Fruit fly (Drosophila melanogaster) whole organism, embryonic: ENCODE results near the gene ACXA.
A peak's percentile ranks its signal among the peaks of the same experiment; 100 is the strongest.

Experiments used
- Bteb2 ChIP-seq: fragments of 200-800 bp; sonication (Bioruptor generic); optimal IDR thresholded peaks from 2 replicates; lab custom pipeline; 2016; ENCODE audit warnings: missing biosample characterization, missing genetic modification characterization
- CG10431 ChIP-seq: fragments of 200-800 bp; sonication (Bioruptor generic); optimal IDR thresholded peaks from 3 replicates; lab custom pipeline; 2018; ENCODE audit warnings: missing biosample characterization, mild to moderate bottlenecking, missing genetic modification characterization
- CG12219 ChIP-seq: fragments of 200-800 bp; sonication (Bioruptor generic); optimal IDR thresholded peaks from 3 replicates; lab custom pipeline; 2018; ENCODE audit warnings: missing biosample characterization, mild to moderate bottlenecking, missing genetic modification characterization
- CG12299 ChIP-seq: fragments of 200-800 bp; sonication (Bioruptor generic); optimal IDR thresholded peaks from 2 replicates; lab custom pipeline; 2018; ENCODE audit warnings: missing biosample characterization, mild to moderate bottlenecking, missing genetic modification characterization
- CG1233 ChIP-seq: fragments of 200-800 bp; sonication (Bioruptor generic); optimal IDR thresholded peaks from 4 replicates; lab custom pipeline; 2018; ENCODE audit warnings: missing biosample characterization, mild to moderate bottlenecking, missing genetic modification characterization
- CG12659 ChIP-seq: fragments of 200-800 bp; sonication (Bioruptor generic); optimal IDR thresholded peaks from 3 replicates; lab custom pipeline; 2017; ENCODE audit warnings: mild to moderate bottlenecking, missing biosample characterization, missing genetic modification reagents, missing genetic modification characterization
- CG13424 ChIP-seq: fragments of 200-800 bp; sonication (Bioruptor generic); optimal IDR thresholded peaks from 2 replicates; lab custom pipeline; 2019; ENCODE audit warnings: missing biosample characterization, mild to moderate bottlenecking, missing genetic modification characterization, moderate library complexity
- CG14014 ChIP-seq: fragments of 200-800 bp; sonication (Bioruptor generic); IDR thresholded peaks from 2 replicates; pipeline ENCODE4 v1.3.6; 2022; ENCODE audit warnings: missing biosample characterization, missing genetic modification characterization
- CG16813 ChIP-seq: fragments of 200-800 bp; sonication (Bioruptor generic); IDR thresholded peaks from 3 replicates; pipeline ENCODE4 v1.3.6; 2022; ENCODE audit warnings: missing biosample characterization, missing genetic modification characterization; ENCODE audit not compliant: partially characterized antibody
- CG17359 ChIP-seq: fragments of 200-800 bp; sonication (Bioruptor generic); optimal IDR thresholded peaks from 3 replicates; lab custom pipeline; 2018; ENCODE audit warnings: missing biosample characterization, mild to moderate bottlenecking, missing genetic modification characterization, moderate library complexity
- CG1832 ChIP-seq: fragments of 200-800 bp; sonication (Bioruptor generic); optimal IDR thresholded peaks from 2 replicates; lab custom pipeline; 2017; ENCODE audit warnings: missing biosample characterization, mild to moderate bottlenecking, missing genetic modification characterization, inconsistent platforms
- CG2889 ChIP-seq: fragments of 200-800 bp; sonication (Bioruptor generic); IDR thresholded peaks from 3 replicates; pipeline ENCODE4 v1.3.6; 2022; ENCODE audit warnings: missing biosample characterization, missing genetic modification characterization
- CG30020 ChIP-seq: fragments of 200-800 bp; optimal IDR thresholded peaks from 2 replicates; lab custom pipeline; 2019; ENCODE audit warnings: missing biosample characterization, mild to moderate bottlenecking, missing genetic modification characterization, moderate library complexity
- CG30403 ChIP-seq: fragments of 200-800 bp; sonication (Bioruptor generic); optimal IDR thresholded peaks from 3 replicates; lab custom pipeline; 2016; ENCODE audit warnings: missing biosample characterization, missing genetic modification characterization
- CG3281 ChIP-seq: fragments of 200-800 bp; sonication (Bioruptor generic); optimal IDR thresholded peaks from 3 replicates; lab custom pipeline; 2017; ENCODE audit warnings: missing biosample characterization, mild to moderate bottlenecking, missing genetic modification characterization
- CG6765 ChIP-seq: fragments of 200-800 bp; sonication (Bioruptor generic); optimal IDR thresholded peaks from 3 replicates; lab custom pipeline; 2017; ENCODE audit warnings: missing biosample characterization, mild to moderate bottlenecking, missing genetic modification characterization
- CG7556 ChIP-seq: fragments of 200-800 bp; sonication (Bioruptor generic); optimal IDR thresholded peaks from 2 replicates; lab custom pipeline; 2017; ENCODE audit warnings: missing biosample characterization, mild to moderate bottlenecking, missing genetic modification characterization
- CG7786 ChIP-seq: fragments of 200-800 bp; sonication (Bioruptor generic); optimal IDR thresholded peaks from 2 replicates; lab custom pipeline; 2016; ENCODE audit warnings: missing biosample characterization, missing genetic modification characterization
- CG8478 ChIP-seq: fragments of >200 bp; optimal IDR thresholded peaks from 2 replicates; lab custom pipeline; 2018
- CG9876 ChIP-seq: fragments of 200-800 bp; sonication (Bioruptor generic); optimal IDR thresholded peaks from 2 replicates; lab custom pipeline; 2016; ENCODE audit warnings: missing biosample characterization, missing genetic modification characterization
- CG9932 ChIP-seq: fragments of 200-800 bp; sonication (Bioruptor generic); IDR thresholded peaks from 2 replicates; pipeline ENCODE4 v1.3.6; 2022; ENCODE audit warnings: missing biosample characterization, missing genetic modification characterization
- Dip2 ChIP-seq: fragments of 200-800 bp; sonication (Bioruptor generic); IDR thresholded peaks from 2 replicates; pipeline ENCODE4 v1.3.6; 2022; ENCODE audit warnings: missing biosample characterization, missing genetic modification characterization
- Dp ChIP-seq: fragments of 200-800 bp; sonication (Bioruptor generic); optimal IDR thresholded peaks from 2 replicates; lab custom pipeline; 2018; ENCODE audit warnings: missing biosample characterization, mild to moderate bottlenecking, missing genetic modification characterization, moderate library complexity
- Elba2 ChIP-seq: fragments of 200-800 bp; sonication (Bioruptor generic); optimal IDR thresholded peaks from 3 replicates; lab custom pipeline; 2016; ENCODE audit warnings: missing biosample characterization, missing genetic modification characterization
- Ets97D ChIP-seq: fragments of 200-800 bp; sonication (Bioruptor generic); optimal IDR thresholded peaks from 3 replicates; lab custom pipeline; 2016; ENCODE audit warnings: missing biosample characterization, missing genetic modification characterization
- H15 ChIP-seq: fragments of 200-800 bp; sonication (Bioruptor generic); IDR thresholded peaks from 3 replicates; pipeline ENCODE4 v1.3.6; 2022; ENCODE audit warnings: missing biosample characterization, missing genetic modification characterization
- HLH4C ChIP-seq: fragments of 200-800 bp; sonication (Bioruptor generic); IDR thresholded peaks from 3 replicates; pipeline ENCODE4 v1.3.6; 2022; ENCODE audit warnings: missing biosample characterization, missing genetic modification characterization; ENCODE audit not compliant: partially characterized antibody
- HmgZ ChIP-seq: fragments of 200-800 bp; sonication (Bioruptor generic); optimal IDR thresholded peaks from 2 replicates; lab custom pipeline; 2018; ENCODE audit warnings: missing biosample characterization, mild to moderate bottlenecking, missing genetic modification characterization
- Hsf ChIP-seq: fragments of 200-800 bp; sonication (Bioruptor generic); optimal IDR thresholded peaks from 3 replicates; lab custom pipeline; 2016; ENCODE audit warnings: missing biosample characterization, missing genetic modification characterization
- MBD-R2 ChIP-seq: fragments of 200-800 bp; sonication (Bioruptor generic); IDR thresholded peaks from 2 replicates; pipeline ENCODE4 v1.3.6; 2022; ENCODE audit warnings: missing biosample characterization, missing genetic modification characterization
- Mes4 ChIP-seq: fragments of 200-800 bp; sonication (Bioruptor generic); optimal IDR thresholded peaks from 2 replicates; lab custom pipeline; 2016; ENCODE audit warnings: missing biosample characterization, missing genetic modification characterization
- Mrtf ChIP-seq: fragments of 200-800 bp; sonication (Bioruptor generic); IDR thresholded peaks from 3 replicates; pipeline ENCODE4 v1.3.6; 2022; ENCODE audit warnings: missing biosample characterization, missing genetic modification characterization
- Opbp ChIP-seq: fragments of 200-800 bp; sonication (Bioruptor generic); IDR thresholded peaks from 3 replicates; pipeline ENCODE4 v1.3.6; 2022; ENCODE audit warnings: missing biosample characterization, missing genetic modification characterization; ENCODE audit not compliant: partially characterized antibody
- Ssrp ChIP-seq: fragments of 200-800 bp; sonication (Bioruptor generic); optimal IDR thresholded peaks from 2 replicates; lab custom pipeline; 2018; ENCODE audit warnings: missing biosample characterization, mild to moderate bottlenecking, missing genetic modification characterization, moderate library complexity
- Xbp1 ChIP-seq: fragments of 200-800 bp; sonication (Bioruptor generic); optimal IDR thresholded peaks from 3 replicates; lab custom pipeline; 2016; ENCODE audit warnings: missing biosample characterization, mild to moderate bottlenecking, missing genetic modification characterization
- ash1 ChIP-seq: fragments of 200-800 bp; sonication (Bioruptor generic); optimal IDR thresholded peaks from 2 replicates; lab custom pipeline; 2018; ENCODE audit warnings: missing biosample characterization, mild to moderate bottlenecking, missing genetic modification characterization
- ato ChIP-seq: fragments of 200-800 bp; sonication (Bioruptor generic); IDR thresholded peaks from 2 replicates; pipeline ENCODE4 v1.3.6; 2022; ENCODE audit warnings: missing biosample characterization, missing genetic modification characterization; ENCODE audit not compliant: partially characterized antibody
- az2 ChIP-seq: fragments of 200-800 bp; sonication (Bioruptor generic); optimal IDR thresholded peaks from 3 replicates; lab custom pipeline; 2016; ENCODE audit warnings: missing biosample characterization, missing genetic modification characterization
- ci ChIP-seq: fragments of 200-800 bp; sonication (Bioruptor generic); IDR thresholded peaks from 3 replicates; pipeline ENCODE4 v1.3.6; 2022; ENCODE audit warnings: missing biosample characterization, missing genetic modification characterization
- crc ChIP-seq: fragments of 200-800 bp; sonication (Bioruptor generic); optimal IDR thresholded peaks from 2 replicates; lab custom pipeline; 2016; ENCODE audit warnings: missing biosample characterization, missing genetic modification characterization
- emc ChIP-seq: fragments of 200-800 bp; sonication (Bioruptor generic); optimal IDR thresholded peaks from 2 replicates; lab custom pipeline; 2016; ENCODE audit warnings: missing biosample characterization, missing genetic modification characterization
- ems ChIP-seq: fragments of 200-800 bp; sonication (Bioruptor generic); optimal IDR thresholded peaks from 3 replicates; lab custom pipeline; 2016; ENCODE audit warnings: missing biosample characterization, missing genetic modification characterization
- fru ChIP-seq: fragments of >200 bp; optimal IDR thresholded peaks from 2 replicates; lab custom pipeline; 2017
- ftz-f1 ChIP-seq: fragments of 200-800 bp; sonication (Bioruptor generic); optimal IDR thresholded peaks from 2 replicates; lab custom pipeline; 2016; ENCODE audit warnings: missing biosample characterization, missing genetic modification characterization
- insv ChIP-seq, 2 experiments: fragments of 200-800 bp; sonication (Bioruptor generic); optimal IDR thresholded peaks; 3 replicates each; lab custom pipeline; 2016 to 2018; ENCODE audit warnings: missing biosample characterization in 2 of 2, missing genetic modification characterization in 2 of 2
- mam ChIP-seq: fragments of 200-800 bp; sonication (Bioruptor generic); optimal IDR thresholded peaks from 3 replicates; lab custom pipeline; 2016; ENCODE audit warnings: missing biosample characterization, missing genetic modification characterization
- mirr ChIP-seq: fragments of 200-800 bp; sonication (Bioruptor generic); optimal IDR thresholded peaks from 3 replicates; lab custom pipeline; 2018; ENCODE audit warnings: missing biosample characterization, mild to moderate bottlenecking, missing genetic modification characterization
- pfk ChIP-seq: fragments of 200-800 bp; sonication (Bioruptor generic); optimal IDR thresholded peaks from 2 replicates; lab custom pipeline; 2018; ENCODE audit warnings: missing biosample characterization, mild to moderate bottlenecking, missing genetic modification characterization, moderate library complexity
- rib ChIP-seq: fragments of 200-800 bp; sonication (Bioruptor generic); IDR thresholded peaks from 2 replicates; pipeline ENCODE4 v1.3.6; 2022; ENCODE audit warnings: missing biosample characterization, missing genetic modification characterization
- shn ChIP-seq: fragments of 200-800 bp; sonication (Bioruptor generic); optimal IDR thresholded peaks from 3 replicates; lab custom pipeline; 2016; ENCODE audit warnings: missing biosample characterization, missing genetic modification characterization
- sisA ChIP-seq: fragments of 200-800 bp; sonication (Bioruptor generic); IDR thresholded peaks from 2 replicates; pipeline ENCODE4 v1.3.6; 2022; ENCODE audit warnings: missing biosample characterization, missing genetic modification characterization

ACXA gene

DNA sequence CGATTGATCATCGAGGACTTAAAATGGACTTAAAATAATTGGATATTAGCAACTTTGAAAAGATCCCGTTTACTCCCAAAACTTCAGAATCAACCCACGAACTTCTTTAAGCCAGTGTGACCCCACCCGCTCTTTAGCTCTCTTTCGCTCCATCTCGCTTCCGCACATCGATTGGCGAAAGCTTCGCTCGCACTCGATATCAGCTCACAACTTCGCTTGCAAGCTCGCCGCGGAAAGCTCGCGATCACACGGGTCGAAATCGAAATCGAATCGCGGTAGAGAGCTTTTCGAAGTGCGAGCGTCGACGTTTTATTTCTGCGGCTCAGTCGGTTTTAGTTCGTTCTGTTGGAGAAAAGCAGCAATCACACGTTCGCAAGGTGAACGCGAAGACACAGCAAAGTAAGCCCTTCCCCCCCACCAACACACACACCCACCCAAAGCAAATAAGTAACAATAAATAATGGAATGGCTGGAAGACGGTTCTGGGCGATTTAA, 53.2 kb downstream of the ACXA start, which contains the start of gene Vha68-2 (continued):
- TF ChIP-seq CG13424 = peak; percentile 55
- no peak for TF ChIP-seq CG6765
- no peak for TF ChIP-seq CG30020 (tag; lab: Kevin White, UChicago)
- TF ChIP-seq fru = no peak
- TF ChIP-seq CG16813 (GFP tag; lab: Robert Waterston, UW) = no peak
- TF ChIP-seq Elba2 (GFP tag; lab: Kevin White, UChicago) = no peak
- peak; percentile 92 for TF ChIP-seq ci
- peak; percentile 58 for TF ChIP-seq CG10431 (GFP tag; lab: Kevin White, UChicago)
- peak; percentile 53 for TF ChIP-seq shn (GFP tag; lab: Kevin White, UChicago)
- peak; percentile 4 for TF ChIP-seq ftz-f1 (GFP tag; lab: Kevin White, UChicago)
- peak in 1 of 2 experiments; percentile 47 for TF ChIP-seq insv (GFP tag; optimal IDR thresholded peaks at IDR 0.05; lab: Kevin White, UChicago)
- no peak for TF ChIP-seq Ssrp
- peak; percentile 57 for TF ChIP-seq Ets97D (GFP tag; lab: Kevin White, UChicago)
- peak; percentile 56 for TF ChIP-seq Hsf (GFP tag; lab: Kevin White, UChicago)
- peak; percentile 56 for TF ChIP-seq sisA (GFP tag; lab: Robert Waterston, UW)
- no peak for TF ChIP-seq Dip2 (GFP tag; lab: Robert Waterston, UW)
- TF ChIP-seq CG17359 (tag; lab: Kevin White, UChicago) = peak; percentile 11
- peak; percentile 14 for TF ChIP-seq CG7786 (GFP tag; lab: Kevin White, UChicago)
- no peak for TF ChIP-seq CG7556 (GFP tag; lab: Kevin White, UChicago)
- TF ChIP-seq HLH4C (GFP tag; lab: Robert Waterston, UW) = peak; percentile 49
- peak; percentile 20 for TF ChIP-seq ems (GFP tag; lab: Kevin White, UChicago)
- peak; percentile 19 for TF ChIP-seq pfk (GFP tag; lab: Kevin White, UChicago)
- peak; percentile 47 for TF ChIP-seq CG12219 (GFP tag; lab: Kevin White, UChicago)
- no peak for TF ChIP-seq H15
- peak; percentile 57 for TF ChIP-seq Mes4 (GFP tag; lab: Kevin White, UChicago)
- 0 out of 2 replicates have a peak, but pooled peaks have one; percentile 24 for TF ChIP-seq rib (GFP tag; lab: Robert Waterston, UW)
- TF ChIP-seq CG9876 (GFP tag; lab: Kevin White, UChicago) = peak; percentile 28
- TF ChIP-seq CG12659 (GFP tag; lab: Kevin White, UChicago) = peak; percentile 86
- TF ChIP-seq Mrtf (GFP tag; lab: Robert Waterston, UW) = 0 out of 3 replicates have a peak, but pooled peaks have one; percentile 20
- peak; percentile 63 for TF ChIP-seq CG30403 (GFP tag; lab: Kevin White, UChicago)
- TF ChIP-seq az2 (GFP tag; lab: Kevin White, UChicago) = peak; percentile 36
- TF ChIP-seq emc = no peak
- TF ChIP-seq CG8478 (lab: Kevin White, UChicago) = no peak
- peak; percentile 33 for TF ChIP-seq Dp
- TF ChIP-seq MBD-R2 (GFP tag; lab: Robert Waterston, UW) = peak; percentile 64
- TF ChIP-seq Bteb2 (GFP tag; lab: Kevin White, UChicago) = peak; percentile 50
- TF ChIP-seq Opbp = 0 out of 3 replicates have a peak, but pooled peaks have one; percentile 32
- TF ChIP-seq HmgZ (tag; lab: Kevin White, UChicago) = peak; percentile 76
- peak; percentile 23 for TF ChIP-seq crc (GFP tag; lab: Kevin White, UChicago)
- TF ChIP-seq CG12299 (tag; lab: Kevin White, UChicago) = peak; percentile 64
- no peak for TF ChIP-seq CG3281 (GFP tag; lab: Kevin White, UChicago)
- TF ChIP-seq CG2889 = no peak
- no peak for TF ChIP-seq ash1 (GFP tag; lab: Kevin White, UChicago)
- TF ChIP-seq CG1233 (GFP tag; lab: Kevin White, UChicago) = no peak
- peak; percentile 52 for TF ChIP-seq mirr (GFP tag; lab: Kevin White, UChicago)
- peak; percentile 73 for TF ChIP-seq CG9932 (GFP tag; lab: Robert Waterston, UW)
- TF ChIP-seq mam (GFP tag; lab: Kevin White, UChicago) = peak; percentile 59
- peak; percentile 52 for TF ChIP-seq Xbp1
- peak; percentile 35; the same call in 1 of the 2 replicates for TF ChIP-seq ato (GFP tag; lab: Robert Waterston, UW)
- TF ChIP-seq CG14014 (GFP tag; lab: Robert Waterston, UW) = 0 out of 2 replicates have a peak, but pooled peaks have one; percentile 36
- peak; percentile 44 for TF ChIP-seq CG1832 (GFP tag; lab: Kevin White, UChicago)
